Worm (Caenorhabditis elegans) whole organism, L1 larva: ENCODE results near the gene lido-8.

Source experiments
- F16B12.6 ChIP-seq: fragments of 150-350 bp; optimal IDR thresholded peaks from 2 replicates; lab custom pipeline; 2014; ENCODE audit warnings: missing biosample characterization, missing genetic modification characterization
- Y116A8C.19 ChIP-seq: sonication (generic microtip); optimal IDR thresholded peaks from 2 replicates; lab custom pipeline; 2016; ENCODE audit warnings: missing compliant biosample characterization, missing genetic modification characterization, borderline replicate concordance
- aha-1 ChIP-seq: fragments of 150-350 bp; optimal IDR thresholded peaks from 2 replicates; lab custom pipeline; 2014; ENCODE audit warnings: missing biosample characterization, missing genetic modification characterization
- alr-1 ChIP-seq: fragments of 200-800 bp; sonication (Bioruptor generic); optimal IDR thresholded peaks from 2 replicates; lab custom pipeline; 2018; ENCODE audit warnings: borderline replicate concordance, mild to moderate bottlenecking, missing genetic modification characterization, missing compliant biosample characterization
- ama-1 ChIP-seq: fragments of 150-350 bp; optimal IDR thresholded peaks from 2 replicates; lab custom pipeline; 2014
- ceh-63 ChIP-seq: fragments of 200-800 bp; sonication (Bioruptor generic); optimal IDR thresholded peaks from 2 replicates; lab custom pipeline; 2018; ENCODE audit warnings: mild to moderate bottlenecking, missing genetic modification characterization, missing compliant biosample characterization
- ceh-88 ChIP-seq: fragments of 200-800 bp; sonication (Bioruptor generic); IDR thresholded peaks from 2 replicates; pipeline ENCODE4 v1.3.6; 2022; ENCODE audit warnings: missing genetic modification characterization, missing compliant biosample characterization
- ceh-90 ChIP-seq: sonication (generic microtip); optimal IDR thresholded peaks from 2 replicates; lab custom pipeline; 2016; ENCODE audit warnings: missing genetic modification characterization, missing compliant biosample characterization
- ces-1 ChIP-seq: fragments of 150-350 bp; optimal IDR thresholded peaks from 2 replicates; lab custom pipeline; 2014; ENCODE audit warnings: missing biosample characterization, missing genetic modification reagents, missing genetic modification characterization
- dpl-1 ChIP-seq, 3 experiments: fragments of 150-350 bp in 2 of 3; sonication (generic microtip) in 1 of 3; optimal IDR thresholded peaks; 2 replicates each; lab custom pipeline; 2014 to 2017; ENCODE audit warnings: missing biosample characterization in 3 of 3, missing genetic modification characterization in 3 of 3, missing genetic modification reagents in 3 of 3
- efl-3 ChIP-seq: fragments of 200-800 bp; sonication (Bioruptor generic); optimal IDR thresholded peaks from 2 replicates; lab custom pipeline; 2018; ENCODE audit warnings: mild to moderate bottlenecking, missing genetic modification characterization, missing compliant biosample characterization
- egl-13 ChIP-seq: sonication (generic microtip); optimal IDR thresholded peaks from 2 replicates; lab custom pipeline; 2016; ENCODE audit warnings: missing genotype, missing genetic modification reagents, missing genetic modification characterization, missing compliant biosample characterization
- elt-2 ChIP-seq: sonication (generic microtip); optimal IDR thresholded peaks from 2 replicates; lab custom pipeline; 2016; ENCODE audit warnings: missing genetic modification characterization, mild to moderate bottlenecking, inconsistent platforms, missing compliant biosample characterization, missing genetic modification reagents
- fkh-10 ChIP-seq: sonication (generic microtip); optimal IDR thresholded peaks from 2 replicates; lab custom pipeline; 2017; ENCODE audit warnings: missing biosample characterization, missing genetic modification reagents, missing genetic modification characterization
- hlh-4 ChIP-seq: sonication (generic microtip); optimal IDR thresholded peaks from 2 replicates; lab custom pipeline; 2016; ENCODE audit warnings: mild to moderate bottlenecking, missing genetic modification characterization, missing compliant biosample characterization
- lin-13 ChIP-seq: fragments of 150-350 bp; optimal IDR thresholded peaks from 2 replicates; lab custom pipeline; 2014; ENCODE audit warnings: missing biosample characterization, missing genetic modification reagents, missing genetic modification characterization
- lin-39 ChIP-seq: fragments of 150-350 bp; optimal IDR thresholded peaks from 2 replicates; lab custom pipeline; 2014; ENCODE audit warnings: missing biosample characterization, missing genetic modification reagents, missing genetic modification characterization
- lir-3 ChIP-seq: sonication (generic microtip); optimal IDR thresholded peaks from 2 replicates; lab custom pipeline; 2016; ENCODE audit warnings: mild to moderate bottlenecking, missing genetic modification characterization, moderate library complexity, missing compliant biosample characterization; ENCODE audit not compliant: poor library complexity
- lsy-2 ChIP-seq, 2 experiments: fragments of 150-350 bp; optimal IDR thresholded peaks; 2 replicates each; lab custom pipeline; 2014; ENCODE audit warnings: missing biosample characterization in 2 of 2, missing genetic modification characterization in 2 of 2
- mab-9 ChIP-seq: fragments of 200-800 bp; sonication (Bioruptor generic); IDR thresholded peaks from 2 replicates; pipeline ENCODE4 v1.3.6; 2022; ENCODE audit warnings: missing genetic modification reagents, missing genetic modification characterization, missing compliant biosample characterization
- mep-1 ChIP-seq: fragments of 150-350 bp; optimal IDR thresholded peaks from 2 replicates; lab custom pipeline; 2014; ENCODE audit warnings: missing biosample characterization, missing genetic modification characterization
- nhr-11 ChIP-seq: fragments of 150-350 bp; optimal IDR thresholded peaks from 2 replicates; lab custom pipeline; 2014; ENCODE audit warnings: missing biosample characterization, missing genetic modification characterization
- nhr-12 ChIP-seq: sonication (generic microtip); optimal IDR thresholded peaks from 2 replicates; lab custom pipeline; 2017; ENCODE audit warnings: missing biosample characterization, missing genetic modification characterization
- nhr-77 ChIP-seq: fragments of 150-350 bp; optimal IDR thresholded peaks from 2 replicates; lab custom pipeline; 2014; ENCODE audit warnings: missing biosample characterization, missing genetic modification characterization
- nhr-84 ChIP-seq: sonication (generic microtip); optimal IDR thresholded peaks from 2 replicates; lab custom pipeline; 2017; ENCODE audit warnings: missing biosample characterization, missing genetic modification characterization
- pag-3 ChIP-seq: sonication (generic microtip); optimal IDR thresholded peaks from 2 replicates; lab custom pipeline; 2017; ENCODE audit warnings: missing genetic modification characterization, mild to moderate bottlenecking, missing compliant biosample characterization, antibody characterized with exemption, borderline replicate concordance; ENCODE audit not compliant: insufficient read depth
- rnt-1 ChIP-seq: sonication (generic microtip); optimal IDR thresholded peaks from 2 replicates; lab custom pipeline; 2016; ENCODE audit warnings: mild to moderate bottlenecking, missing genetic modification characterization, moderate library complexity, missing compliant biosample characterization
- snu-23 ChIP-seq: sonication (generic microtip); optimal IDR thresholded peaks from 2 replicates; lab custom pipeline; 2016; ENCODE audit warnings: missing genetic modification characterization, missing compliant biosample characterization
- swsn-7 ChIP-seq: sonication (generic microtip); optimal IDR thresholded peaks from 2 replicates; lab custom pipeline; 2016; ENCODE audit warnings: missing genetic modification characterization, missing compliant biosample characterization
- tlp-1 ChIP-seq: fragments of 150-350 bp; optimal IDR thresholded peaks from 2 replicates; lab custom pipeline; 2014; ENCODE audit warnings: missing biosample characterization, missing genetic modification characterization
- unc-62 ChIP-seq: fragments of 150-350 bp; optimal IDR thresholded peaks from 2 replicates; lab custom pipeline; 2014; ENCODE audit warnings: missing biosample characterization, missing genetic modification reagents, missing genetic modification characterization
- unc-86 ChIP-seq: sonication (generic microtip); optimal IDR thresholded peaks from 2 replicates; lab custom pipeline; 2016; ENCODE audit warnings: missing genetic modification characterization, missing compliant biosample characterization
- zip-4 ChIP-seq: fragments of 200-800 bp; sonication (Bioruptor generic); optimal IDR thresholded peaks from 2 replicates; lab custom pipeline; 2018; ENCODE audit warnings: mild to moderate bottlenecking, missing genetic modification characterization, moderate library complexity, missing compliant biosample characterization

lido-8 gene

DNA sequence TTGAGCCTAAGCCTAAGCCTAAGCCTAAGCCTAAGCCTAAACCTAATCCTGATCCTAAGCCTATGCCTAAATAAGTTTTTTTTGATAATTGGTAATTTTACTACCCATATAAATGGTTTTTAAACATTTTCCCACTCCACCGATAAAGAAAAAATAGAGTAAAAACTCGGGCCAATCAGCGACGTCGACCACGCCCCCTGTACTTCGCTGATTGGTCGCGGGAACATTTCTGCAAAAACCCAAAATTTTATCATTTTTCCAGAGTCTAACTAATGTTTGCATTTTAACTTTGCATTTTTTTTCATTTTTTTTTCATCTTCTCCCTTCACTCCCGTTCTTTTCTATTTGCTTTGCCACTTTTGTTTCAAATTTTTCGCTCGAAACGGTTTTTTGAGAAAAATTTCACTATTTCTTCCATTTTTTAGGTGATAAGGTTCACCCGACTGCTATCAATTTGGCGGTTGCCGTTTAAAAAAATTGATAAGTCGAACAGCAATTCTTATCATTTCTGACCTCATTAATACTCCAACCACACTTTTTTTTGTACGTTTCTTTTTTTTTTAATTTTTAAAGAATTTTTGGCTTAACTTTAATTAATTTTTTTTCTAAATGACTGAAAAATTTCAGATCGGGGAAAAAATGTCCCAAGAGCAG is 17.5 kb downstream of the lido-8 start, which contains the start of gene C41H7.2:
TSS of gene C41H7.2 (plus strand) at position 622 of the 654 bp plus-strand sequence.
- TF ChIP-seq swsn-7 (tag; lab: Kevin White, UChicago): no peak
- peak; percentile 40 for TF ChIP-seq tlp-1 (tag; lab: Kevin White, UChicago)
- TF ChIP-seq elt-2 (tag; lab: Kevin White, UChicago): peak; percentile 78

DNA sequence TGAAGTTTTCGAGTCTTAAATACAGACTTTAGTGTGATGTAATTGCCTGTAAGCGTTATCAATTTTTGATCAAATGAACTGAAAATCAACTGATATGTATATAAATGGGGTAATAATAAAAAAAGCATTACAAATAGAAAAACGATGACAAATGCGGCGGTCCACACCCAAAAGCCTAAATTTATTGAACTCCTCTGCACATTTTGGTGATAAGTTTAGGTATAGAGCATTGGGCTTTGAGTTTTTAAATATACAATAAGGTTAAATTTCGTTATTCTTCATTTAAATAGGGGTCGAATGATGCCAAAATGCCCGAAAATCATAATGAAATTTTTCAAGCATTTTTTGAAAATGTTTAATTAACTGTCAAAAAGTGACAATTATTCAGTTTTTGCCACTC is 23.0 kb downstream of the lido-8 start, which contains the start of gene clec-3:
TSS of gene clec-3 (minus strand) at position 101 of the 400 bp plus-strand sequence.
- TF ChIP-seq unc-62 (GFP tag; lab: Kevin White, UChicago) (no peak), rnt-1 (tag; lab: Kevin White, UChicago) (no peak), swsn-7 (tag; lab: Kevin White, UChicago) (no peak), nhr-11 (tag; lab: Kevin White, UChicago) (no peak), ceh-88 (GFP tag; lab: Robert Waterston, UW) (no peak), ama-1 (lab: Kevin White, UChicago) (no peak), ces-1 (GFP tag; lab: Kevin White, UChicago) (no peak), fkh-10 (GFP tag; lab: Kevin White, UChicago) (no peak), nhr-77 (no peak), lsy-2 (tag; optimal IDR thresholded peaks at IDR 0.05; lab: Kevin White, UChicago) (no peak), hlh-4 (tag; lab: Kevin White, UChicago) (no peak), nhr-12 (tag; lab: Kevin White, UChicago) (no peak), egl-13 (tag; lab: Kevin White, UChicago) (no peak), lir-3 (tag; lab: Kevin White, UChicago) (no peak)

ce11 chrII:3020899-3021298 is 24.1 kb downstream of the lido-8 start:
- TF ChIP-seq nhr-84 (no peak), nhr-77 (no peak), elt-2 (tag; lab: Kevin White, UChicago) (no peak), alr-1 (no peak), aha-1 (no peak), lsy-2 (tag; optimal IDR thresholded peaks at IDR 0.05; lab: Kevin White, UChicago) (no peak), efl-3 (GFP tag; lab: Kevin White, UChicago) (no peak), mep-1 (tag; lab: Kevin White, UChicago) (no peak), lin-39 (tag; lab: Kevin White, UChicago) (no peak), snu-23 (GFP tag; lab: Kevin White, UChicago) (no peak), egl-13 (tag; lab: Kevin White, UChicago) (no peak), pag-3 (tag; lab: Kevin White, UChicago) (no peak), unc-86 (tag; lab: Kevin White, UChicago) (no peak)

ce11 chrII:3023381-3023935 is 26.6 kb downstream of the lido-8 start, which contains the start of gene clec-2:
TSS of gene clec-2 (minus strand) at chrII:3023431.
- TF ChIP-seq hlh-4 (tag; lab: Kevin White, UChicago) (no peak), zip-4 (GFP tag; lab: Kevin White, UChicago) (no peak), nhr-12 (tag; lab: Kevin White, UChicago) (no peak), Y116A8C.19 (tag; lab: Kevin White, UChicago) (no peak), lin-13 (GFP tag; lab: Kevin White, UChicago) (no peak), aha-1 (no peak), F16B12.6 (tag; lab: Kevin White, UChicago) (no peak), dpl-1 (GFP tag; optimal IDR thresholded peaks at IDR 0.05; lab: Kevin White, UChicago) (no peak), mab-9 (no peak), ceh-63 (GFP tag; lab: Kevin White, UChicago) (no peak), ceh-90 (no peak)
